Fruit fly (Drosophila melanogaster) whole organism, embryonic: ENCODE measurements around the gene brm.

Experiments used
- ATbp ChIP-seq: fragments of 200-800 bp; sonication (Bioruptor generic); optimal IDR thresholded peaks from 2 replicates; lab custom pipeline; 2017; ENCODE audit warnings: missing biosample characterization, mild to moderate bottlenecking, missing genetic modification characterization, missing genetic modification reagents
- CG11695 ChIP-seq: fragments of 200-800 bp; sonication (Bioruptor generic); IDR thresholded peaks from 3 replicates; pipeline ENCODE4 v1.3.6; 2022; ENCODE audit warnings: missing biosample characterization, missing genetic modification characterization
- CG12155 ChIP-seq: fragments of 200-800 bp; sonication (Bioruptor generic); optimal IDR thresholded peaks from 3 replicates; lab custom pipeline; 2016; ENCODE audit warnings: missing biosample characterization, missing genetic modification characterization
- CG12744 ChIP-seq: fragments of 200-800 bp; sonication (Bioruptor generic); optimal IDR thresholded peaks from 2 replicates; lab custom pipeline; 2016; ENCODE audit warnings: missing biosample characterization, missing genetic modification characterization
- CG14441 ChIP-seq: fragments of 200-800 bp; sonication (Bioruptor generic); IDR thresholded peaks from 2 replicates; pipeline ENCODE4 v1.3.6; 2022; ENCODE audit warnings: missing biosample characterization, missing genetic modification characterization
- CG15011 ChIP-seq: fragments of 200-800 bp; sonication (Bioruptor generic); optimal IDR thresholded peaks from 3 replicates; lab custom pipeline; 2018; ENCODE audit warnings: missing biosample characterization, mild to moderate bottlenecking, missing genetic modification characterization
- CG17359 ChIP-seq: fragments of 200-800 bp; sonication (Bioruptor generic); optimal IDR thresholded peaks from 3 replicates; lab custom pipeline; 2018; ENCODE audit warnings: missing biosample characterization, mild to moderate bottlenecking, missing genetic modification characterization, moderate library complexity
- CG17829 ChIP-seq: fragments of 200-800 bp; optimal IDR thresholded peaks from 2 replicates; lab custom pipeline; 2019; ENCODE audit warnings: missing biosample characterization, mild to moderate bottlenecking, missing genetic modification characterization, moderate library complexity
- CG2129 ChIP-seq: fragments of 200-800 bp; sonication (Bioruptor generic); IDR thresholded peaks from 2 replicates; pipeline ENCODE4 v1.3.6; 2022; ENCODE audit warnings: missing biosample characterization, missing genetic modification characterization; ENCODE audit not compliant: partially characterized antibody
- CG2875 ChIP-seq: fragments of 200-800 bp; sonication (Bioruptor generic); optimal IDR thresholded peaks from 2 replicates; lab custom pipeline; 2017; ENCODE audit warnings: missing biosample characterization, mild to moderate bottlenecking, missing genetic modification characterization, missing genetic modification reagents
- CG32772 ChIP-seq: fragments of 200-800 bp; sonication (Bioruptor generic); IDR thresholded peaks from 2 replicates; pipeline ENCODE4 v1.3.6; 2022; ENCODE audit warnings: missing biosample characterization, missing genetic modification characterization
- CG34376 ChIP-seq: fragments of 200-800 bp; sonication (Bioruptor generic); optimal IDR thresholded peaks from 2 replicates; lab custom pipeline; 2018; ENCODE audit warnings: missing biosample characterization, mild to moderate bottlenecking, missing genetic modification characterization
- CG3995 ChIP-seq: fragments of 200-800 bp; sonication (Bioruptor generic); optimal IDR thresholded peaks from 3 replicates; lab custom pipeline; 2016; ENCODE audit warnings: missing biosample characterization, missing genetic modification characterization
- CG42726 ChIP-seq: fragments of 200-800 bp; sonication (Bioruptor generic); IDR thresholded peaks from 2 replicates; pipeline ENCODE4 v1.3.6; 2022; ENCODE audit warnings: missing biosample characterization, missing genetic modification characterization; ENCODE audit not compliant: partially characterized antibody
- CG7839 ChIP-seq: fragments of 200-800 bp; sonication (Bioruptor generic); optimal IDR thresholded peaks from 3 replicates; lab custom pipeline; 2018; ENCODE audit warnings: missing biosample characterization, mild to moderate bottlenecking, missing genetic modification characterization, moderate library complexity
- Dip2 ChIP-seq: fragments of 200-800 bp; sonication (Bioruptor generic); IDR thresholded peaks from 2 replicates; pipeline ENCODE4 v1.3.6; 2022; ENCODE audit warnings: missing biosample characterization, missing genetic modification characterization
- Dll ChIP-seq: fragments of 200-800 bp; sonication (Bioruptor generic); IDR thresholded peaks from 4 replicates; pipeline ENCODE4 v1.3.6; 2022; ENCODE audit warnings: missing biosample characterization, missing genetic modification characterization; ENCODE audit not compliant: partially characterized antibody
- Gug ChIP-seq: fragments of 200-800 bp; sonication (Bioruptor generic); IDR thresholded peaks from 4 replicates; pipeline ENCODE4 v1.3.6; 2022; ENCODE audit warnings: missing biosample characterization, missing genetic modification characterization
- Hmx ChIP-seq: fragments of 200-800 bp; sonication (Bioruptor generic); optimal IDR thresholded peaks from 2 replicates; lab custom pipeline; 2016; ENCODE audit warnings: missing biosample characterization, missing genetic modification characterization
- Mad ChIP-seq: fragments of 200-800 bp; sonication (Bioruptor generic); optimal IDR thresholded peaks from 2 replicates; lab custom pipeline; 2016; ENCODE audit warnings: missing biosample characterization, missing genetic modification characterization
- Poxn ChIP-seq: fragments of 200-800 bp; sonication (Bioruptor generic); IDR thresholded peaks from 2 replicates; pipeline ENCODE4 v1.3.6; 2022; ENCODE audit warnings: missing biosample characterization, missing genetic modification characterization
- Ptx1 ChIP-seq: fragments of 200-800 bp; sonication (Bioruptor generic); IDR thresholded peaks from 2 replicates; pipeline ENCODE4 v1.3.6; 2022; ENCODE audit warnings: missing biosample characterization, missing genetic modification characterization
- ab ChIP-seq: fragments of 200-800 bp; sonication (Bioruptor generic); optimal IDR thresholded peaks from 2 replicates; lab custom pipeline; 2016; ENCODE audit warnings: missing biosample characterization, missing genetic modification characterization
- chn ChIP-seq: fragments of 200-800 bp; sonication (Bioruptor generic); optimal IDR thresholded peaks from 2 replicates; lab custom pipeline; 2016; ENCODE audit warnings: missing biosample characterization, missing genetic modification characterization
- cwo ChIP-seq: fragments of 200-800 bp; sonication (Bioruptor generic); optimal IDR thresholded peaks from 3 replicates; lab custom pipeline; 2017; ENCODE audit warnings: missing biosample characterization, missing genetic modification characterization, mild to moderate bottlenecking, moderate library complexity, missing genetic modification reagents
- da ChIP-seq: fragments of 200-800 bp; sonication (Bioruptor generic); optimal IDR thresholded peaks from 2 replicates; lab custom pipeline; 2016; ENCODE audit warnings: missing biosample characterization, missing genetic modification characterization
- disco-r ChIP-seq: fragments of 200-800 bp; sonication (Bioruptor generic); optimal IDR thresholded peaks from 2 replicates; lab custom pipeline; 2016; ENCODE audit warnings: missing biosample characterization, missing genetic modification characterization
- esg ChIP-seq: fragments of 200-800 bp; sonication (Bioruptor generic); conservative IDR thresholded peaks from 2 replicates; pipeline ENCODE4 v1.3.6; 2022; ENCODE audit warnings: missing biosample characterization, missing genetic modification characterization
- eyg ChIP-seq: fragments of 200-800 bp; sonication (Bioruptor generic); optimal IDR thresholded peaks from 3 replicates; lab custom pipeline; 2016; ENCODE audit warnings: missing biosample characterization, missing genetic modification characterization
- fd96Cb ChIP-seq: fragments of 200-800 bp; sonication (Bioruptor generic); optimal IDR thresholded peaks from 2 replicates; lab custom pipeline; 2018; ENCODE audit warnings: missing biosample characterization, mild to moderate bottlenecking, missing genetic modification characterization, moderate library complexity
- gcm ChIP-seq: fragments of 200-800 bp; sonication (Bioruptor generic); optimal IDR thresholded peaks from 2 replicates; lab custom pipeline; 2019; ENCODE audit warnings: missing biosample characterization, mild to moderate bottlenecking, missing genetic modification characterization, moderate library complexity
- gem ChIP-seq: fragments of 200-800 bp; sonication (Bioruptor generic); optimal IDR thresholded peaks from 2 replicates; lab custom pipeline; 2019; ENCODE audit warnings: missing biosample characterization, mild to moderate bottlenecking, missing genetic modification characterization, moderate library complexity
- her ChIP-seq: fragments of 200-800 bp; sonication (Bioruptor generic); optimal IDR thresholded peaks from 2 replicates; lab custom pipeline; 2016; ENCODE audit warnings: missing biosample characterization, missing genetic modification characterization
- klu ChIP-seq: fragments of 200-800 bp; sonication (Bioruptor generic); IDR thresholded peaks from 2 replicates; pipeline ENCODE4 v1.3.6; 2022; ENCODE audit warnings: missing biosample characterization, missing genetic modification characterization
- lab ChIP-seq: fragments of 200-800 bp; sonication (Bioruptor generic); optimal IDR thresholded peaks from 3 replicates; lab custom pipeline; 2017; ENCODE audit warnings: missing biosample characterization, missing genetic modification characterization, mild to moderate bottlenecking, moderate library complexity, missing genetic modification reagents
- luna ChIP-seq: fragments of 200-800 bp; sonication (Bioruptor generic); optimal IDR thresholded peaks from 2 replicates; lab custom pipeline; 2016; ENCODE audit warnings: missing biosample characterization, missing genetic modification characterization
- nerfin-2 ChIP-seq: fragments of 200-800 bp; sonication (Bioruptor generic); IDR thresholded peaks from 2 replicates; pipeline ENCODE4 v1.3.6; 2022; ENCODE audit warnings: missing biosample characterization, missing genetic modification characterization; ENCODE audit not compliant: partially characterized antibody
- otp ChIP-seq: fragments of 200-800 bp; sonication (Bioruptor generic); IDR thresholded peaks from 3 replicates; pipeline ENCODE4, ENCODE4 v1.3.6; 2022; ENCODE audit warnings: missing biosample characterization, missing genetic modification characterization
- peb ChIP-seq: fragments of 200-800 bp; sonication (Bioruptor generic); IDR thresholded peaks from 2 replicates; pipeline ENCODE4 v1.3.6; 2022; ENCODE audit warnings: missing biosample characterization, missing genetic modification characterization
- pho ChIP-seq: fragments of 200-800 bp; sonication (Bioruptor generic); optimal IDR thresholded peaks from 2 replicates; lab custom pipeline; 2016; ENCODE audit warnings: missing biosample characterization, missing genetic modification characterization
- scrt ChIP-seq: fragments of 200-800 bp; sonication (Bioruptor generic); optimal IDR thresholded peaks from 2 replicates; lab custom pipeline; 2018; ENCODE audit warnings: missing biosample characterization, mild to moderate bottlenecking, missing genetic modification characterization, moderate library complexity
- shn ChIP-seq: fragments of 200-800 bp; sonication (Bioruptor generic); optimal IDR thresholded peaks from 3 replicates; lab custom pipeline; 2016; ENCODE audit warnings: missing biosample characterization, missing genetic modification characterization
- slbo ChIP-seq: fragments of 200-800 bp; sonication (Bioruptor generic); IDR thresholded peaks from 2 replicates; pipeline ENCODE4 v1.3.6; 2022; ENCODE audit warnings: missing biosample characterization, missing genetic modification characterization
- sob ChIP-seq: fragments of 200-800 bp; sonication (Bioruptor generic); IDR thresholded peaks from 2 replicates; pipeline ENCODE4 v1.3.6; 2022; ENCODE audit warnings: missing biosample characterization, missing genetic modification characterization
- stwl ChIP-seq: fragments of 200-800 bp; sonication (Bioruptor generic); optimal IDR thresholded peaks from 3 replicates; lab custom pipeline; 2018; ENCODE audit warnings: missing biosample characterization, mild to moderate bottlenecking, missing genetic modification characterization, moderate library complexity
- tup ChIP-seq: fragments of 200-800 bp; sonication (Bioruptor generic); optimal IDR thresholded peaks from 2 replicates; lab custom pipeline; 2016; ENCODE audit warnings: missing biosample characterization, mild to moderate bottlenecking, missing genetic modification characterization, moderate library complexity
- tx ChIP-seq: fragments of 200-800 bp; sonication (Bioruptor generic); optimal IDR thresholded peaks from 2 replicates; lab custom pipeline; 2016; ENCODE audit warnings: missing biosample characterization, missing genetic modification characterization
- z ChIP-seq: fragments of 200-800 bp; sonication (Bioruptor generic); IDR thresholded peaks from 3 replicates; pipeline ENCODE4 v1.3.6; 2022; ENCODE audit warnings: missing biosample characterization, missing genetic modification characterization
- zf30C ChIP-seq: fragments of 200-800 bp; sonication (Bioruptor generic); optimal IDR thresholded peaks from 3 replicates; lab custom pipeline; 2018; ENCODE audit warnings: missing biosample characterization, mild to moderate bottlenecking, missing genetic modification characterization
- zfh1 ChIP-seq: fragments of 200-800 bp; sonication (Bioruptor generic); IDR thresholded peaks from 3 replicates; pipeline ENCODE4 v1.3.6; 2022; ENCODE audit warnings: missing biosample characterization, missing genetic modification characterization

The brm gene

DNA sequence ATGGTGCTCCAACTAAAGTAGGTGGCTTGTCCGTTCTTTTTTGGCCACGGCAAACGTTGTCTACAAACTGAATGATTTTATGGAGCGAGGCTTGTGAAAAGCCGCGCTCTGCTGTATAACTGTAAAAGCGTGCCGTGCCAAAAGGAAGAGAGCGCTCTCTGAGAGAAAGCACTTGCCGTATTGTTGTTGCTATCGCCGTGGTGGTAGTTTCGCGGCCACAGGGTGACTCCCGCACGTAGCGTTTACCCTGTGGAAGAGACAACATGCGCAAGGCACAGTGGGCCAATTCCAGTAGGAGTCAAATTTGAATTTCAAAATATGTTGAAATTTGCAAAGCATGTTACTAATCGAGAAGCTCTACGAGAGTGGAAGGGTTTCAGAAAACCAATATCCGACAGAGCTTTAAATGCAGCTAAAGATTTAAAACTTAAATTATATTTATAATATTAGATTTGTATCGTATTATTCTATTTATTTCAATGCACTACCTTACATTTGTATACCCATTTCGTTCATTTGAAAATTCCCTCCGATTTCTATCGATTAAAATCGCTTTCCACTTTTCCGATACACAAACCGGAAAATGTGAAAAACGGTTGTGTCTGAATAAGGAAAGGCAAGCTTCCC is 57.7 kb downstream of the brm start, which contains the start of gene sff (continued):
- TF ChIP-seq lab (GFP tag; lab: Kevin White, UChicago) (peak; percentile 92), z (GFP tag; lab: Robert Waterston, UW) (no peak; the same call in 2 of the 3 replicates), ab (GFP tag; lab: Kevin White, UChicago) (peak; percentile 18), eyg (GFP tag; lab: Kevin White, UChicago) (peak; percentile 43), Dll (GFP tag; lab: Robert Waterston, UW) (peak; percentile 69; the same call in 3 of the 4 replicates), Mad (GFP tag; lab: Kevin White, UChicago) (peak; percentile 58), CG2129 (GFP tag; lab: Robert Waterston, UW) (no peak), CG11695 (peak; percentile 87), slbo (GFP tag; lab: Robert Waterston, UW) (peak; percentile 86), pho (peak; percentile 77), da (GFP tag; lab: Kevin White, UChicago) (peak; percentile 5), klu (peak; percentile 79), CG7839 (tag; lab: Kevin White, UChicago) (peak; percentile 87), CG34376 (peak; percentile 80), zf30C (GFP tag; lab: Kevin White, UChicago) (peak; percentile 31), Poxn (GFP tag; lab: Robert Waterston, UW) (peak; percentile 33; the same call in 1 of the 2 replicates), Ptx1 (peak; percentile 85), her (peak; percentile 56), Hmx (GFP tag; lab: Kevin White, UChicago) (no peak), gcm (GFP tag; lab: Kevin White, UChicago) (peak; percentile 71), fd96Cb (peak; percentile 92), stwl (tag; lab: Kevin White, UChicago) (peak; percentile 79), CG2875 (GFP tag; lab: Kevin White, UChicago) (peak; percentile 72), CG3995 (GFP tag; lab: Kevin White, UChicago) (peak; percentile 28), gem (tag; lab: Kevin White, UChicago) (peak; percentile 91), tup (GFP tag; lab: Kevin White, UChicago) (peak; percentile 19), CG14441 (GFP tag; lab: Robert Waterston, UW) (peak; percentile 88), disco-r (peak; percentile 40), CG17359 (peak; percentile 88), peb (GFP tag; lab: Robert Waterston, UW) (peak; percentile 76; the same call in 1 of the 2 replicates), CG12744 (peak; percentile 18), CG15011 (GFP tag; lab: Kevin White, UChicago) (peak; percentile 62), tx (peak; percentile 45), shn (peak; percentile 63), scrt (GFP tag; lab: Kevin White, UChicago) (peak; percentile 69), Gug (peak; percentile 88), zfh1 (GFP tag; lab: Robert Waterston, UW) (peak; percentile 91), CG42726 (GFP tag; lab: Robert Waterston, UW) (no peak), esg (GFP tag; lab: Robert Waterston, UW) (peak; percentile 86), CG32772 (peak; percentile 90), luna (GFP tag; lab: Kevin White, UChicago) (peak; percentile 19), CG12155 (GFP tag; lab: Kevin White, UChicago) (peak; percentile 78), Dip2 (GFP tag; lab: Robert Waterston, UW) (no peak), ATbp (GFP tag; lab: Kevin White, UChicago) (peak; percentile 81), cwo (GFP tag; lab: Kevin White, UChicago) (peak; percentile 77), CG17829 (tag; lab: Kevin White, UChicago) (peak; percentile 91), sob (GFP tag; lab: Robert Waterston, UW) (peak; percentile 82), otp (peak; percentile 86), nerfin-2 (GFP tag; lab: Robert Waterston, UW) (no peak), chn (GFP tag; lab: Kevin White, UChicago) (peak; percentile 88)
